Worm (Caenorhabditis elegans) whole organism, L3 larva: ENCODE measurements around the gene F54D5.2.

ENCODE experiments used
- R02D3.7 ChIP-seq: fragments of 150-350 bp; optimal IDR thresholded peaks from 2 replicates; lab custom pipeline; 2014; ENCODE audit warnings: missing biosample characterization, missing genetic modification characterization
- ZK546.5 ChIP-seq: sonication (generic microtip); optimal IDR thresholded peaks from 2 replicates; lab custom pipeline; 2017; ENCODE audit warnings: missing biosample characterization, missing genetic modification characterization
- aly-2 ChIP-seq: fragments of 150-350 bp; optimal IDR thresholded peaks from 2 replicates; lab custom pipeline; 2014; ENCODE audit warnings: missing biosample characterization, missing genetic modification characterization
- ama-1 ChIP-seq: fragments of 150-350 bp; optimal IDR thresholded peaks from 2 replicates; lab custom pipeline; 2018
- ceh-16 ChIP-seq: sonication (generic microtip); optimal IDR thresholded peaks from 2 replicates; lab custom pipeline; 2017; ENCODE audit warnings: missing biosample characterization, missing genetic modification characterization
- ceh-28 ChIP-seq: fragments of 150-350 bp; optimal IDR thresholded peaks from 2 replicates; lab custom pipeline; 2014; ENCODE audit warnings: missing biosample characterization, missing genetic modification reagents, missing genetic modification characterization
- ceh-82 ChIP-seq: fragments of 150-350 bp; optimal IDR thresholded peaks from 2 replicates; lab custom pipeline; 2014; ENCODE audit warnings: missing biosample characterization, missing genetic modification characterization
- daf-12 ChIP-seq: fragments of 150-350 bp; optimal IDR thresholded peaks from 2 replicates; lab custom pipeline; 2014; ENCODE audit warnings: missing biosample characterization, missing genetic modification reagents, missing genetic modification characterization
- egl-27 ChIP-seq: sonication (generic microtip); optimal IDR thresholded peaks from 4 replicates; lab custom pipeline; 2017; ENCODE audit warnings: missing biosample characterization, missing genetic modification reagents, missing genetic modification characterization
- egl-5 ChIP-seq: fragments of 150-350 bp; optimal IDR thresholded peaks from 2 replicates; lab custom pipeline; 2017; ENCODE audit warnings: missing biosample characterization, missing genetic modification reagents, missing genetic modification characterization, inconsistent platforms
- elt-1 ChIP-seq: fragments of 150-350 bp; optimal IDR thresholded peaks from 2 replicates; lab custom pipeline; 2014; ENCODE audit warnings: missing biosample characterization, missing genetic modification characterization
- elt-2 ChIP-seq: sonication (generic microtip); optimal IDR thresholded peaks from 2 replicates; lab custom pipeline; 2016; ENCODE audit warnings: missing genetic modification reagents, mild to moderate bottlenecking, missing genetic modification characterization, missing compliant biosample characterization
- elt-3 ChIP-seq, 3 experiments: fragments of 150-350 bp in 1 of 3; sonication (generic microtip) in 2 of 3; optimal IDR thresholded peaks; 2 replicates in 2 of 3; 4 replicates in 1 of 3; lab custom pipeline; 2014 to 2017; ENCODE audit warnings: missing biosample characterization in 3 of 3, missing genetic modification characterization in 3 of 3
- eor-1 ChIP-seq, 2 experiments: fragments of 150-350 bp; optimal IDR thresholded peaks; 2 replicates each; lab custom pipeline; 2014 to 2018; ENCODE audit warnings: missing biosample characterization in 2 of 2, missing genetic modification characterization in 2 of 2
- fkh-10 ChIP-seq: sonication (generic microtip); optimal IDR thresholded peaks from 2 replicates; lab custom pipeline; 2017; ENCODE audit warnings: missing biosample characterization, missing genetic modification reagents, missing genetic modification characterization
- fkh-2 ChIP-seq: fragments of 150-350 bp; optimal IDR thresholded peaks from 2 replicates; lab custom pipeline; 2014; ENCODE audit warnings: missing biosample characterization, missing genetic modification reagents, missing genetic modification characterization
- fos-1 ChIP-seq: fragments of 150-350 bp; optimal IDR thresholded peaks from 2 replicates; lab custom pipeline; 2014; ENCODE audit warnings: missing biosample characterization, missing genetic modification characterization
- hmg-11 ChIP-seq: sonication (generic microtip); optimal IDR thresholded peaks from 2 replicates; lab custom pipeline; 2016; ENCODE audit warnings: missing genetic modification characterization, missing compliant biosample characterization
- jun-1 ChIP-seq: fragments of 150-350 bp; optimal IDR thresholded peaks from 2 replicates; lab custom pipeline; 2014; ENCODE audit warnings: missing biosample characterization, missing genetic modification reagents, missing genetic modification characterization
- lin-15B ChIP-seq: fragments of 150-350 bp; optimal IDR thresholded peaks from 2 replicates; lab custom pipeline; 2014; ENCODE audit warnings: missing biosample characterization, missing genetic modification characterization
- lin-39 ChIP-seq: fragments of 150-350 bp; optimal IDR thresholded peaks from 2 replicates; lab custom pipeline; 2018; ENCODE audit warnings: missing biosample characterization, missing genetic modification reagents, missing genetic modification characterization
- lsy-12 ChIP-seq: sonication (generic microtip); optimal IDR thresholded peaks from 2 replicates; lab custom pipeline; 2016; ENCODE audit warnings: mild to moderate bottlenecking, missing genetic modification characterization, missing compliant biosample characterization
- mdl-1 ChIP-seq: fragments of 150-350 bp; optimal IDR thresholded peaks from 2 replicates; lab custom pipeline; 2014; ENCODE audit warnings: missing biosample characterization, missing genetic modification characterization
- mml-1 ChIP-seq: fragments of 150-350 bp; sonication (generic microtip); optimal IDR thresholded peaks from 3 replicates; lab custom pipeline; 2014; ENCODE audit warnings: missing biosample characterization, missing genetic modification characterization
- nfya-1 ChIP-seq: sonication (generic microtip); optimal IDR thresholded peaks from 2 replicates; lab custom pipeline; 2017; ENCODE audit warnings: missing genetic modification characterization, mild to moderate bottlenecking, missing compliant biosample characterization, antibody characterized with exemption, moderate library complexity; ENCODE audit not compliant: insufficient read depth
- nhr-11 ChIP-seq: fragments of 150-350 bp; optimal IDR thresholded peaks from 2 replicates; lab custom pipeline; 2014; ENCODE audit warnings: missing biosample characterization, missing genetic modification characterization
- nhr-12 ChIP-seq: fragments of 150-350 bp; optimal IDR thresholded peaks from 2 replicates; lab custom pipeline; 2014; ENCODE audit warnings: missing biosample characterization, missing genetic modification characterization
- nhr-23 ChIP-seq: fragments of 150-350 bp; optimal IDR thresholded peaks from 2 replicates; lab custom pipeline; 2014; ENCODE audit warnings: missing biosample characterization, missing genetic modification reagents, missing genetic modification characterization
- nhr-237 ChIP-seq: fragments of 150-350 bp; optimal IDR thresholded peaks from 2 replicates; lab custom pipeline; 2014; ENCODE audit warnings: missing biosample characterization, missing genetic modification characterization
- nhr-25 ChIP-seq: sonication (generic microtip); optimal IDR thresholded peaks from 2 replicates; lab custom pipeline; 2017; ENCODE audit warnings: missing biosample characterization, missing genetic modification characterization
- nhr-28 ChIP-seq: fragments of 150-350 bp; optimal IDR thresholded peaks from 2 replicates; lab custom pipeline; 2014; ENCODE audit warnings: missing biosample characterization, missing genetic modification characterization
- nhr-43 ChIP-seq: sonication (generic microtip); optimal IDR thresholded peaks from 2 replicates; lab custom pipeline; 2016; ENCODE audit warnings: mild to moderate bottlenecking, missing genetic modification characterization, missing compliant biosample characterization; ENCODE audit not compliant: poor library complexity, severe bottlenecking
- nhr-76 ChIP-seq: fragments of 150-350 bp; sonication (generic microtip); optimal IDR thresholded peaks from 5 replicates; lab custom pipeline; 2014; ENCODE audit warnings: missing biosample characterization, missing genetic modification characterization
- nhr-77 ChIP-seq: fragments of 150-350 bp; optimal IDR thresholded peaks from 2 replicates; lab custom pipeline; 2014; ENCODE audit warnings: missing biosample characterization, missing genetic modification characterization
- pha-4 ChIP-seq: fragments of 150-350 bp; optimal IDR thresholded peaks from 2 replicates; lab custom pipeline; 2014; ENCODE audit warnings: missing biosample characterization, missing genetic modification reagents, missing genetic modification characterization
- pqm-1 ChIP-seq: fragments of 150-350 bp; optimal IDR thresholded peaks from 2 replicates; lab custom pipeline; 2017; ENCODE audit warnings: missing biosample characterization, missing genetic modification characterization, inconsistent platforms
- sea-2 ChIP-seq: fragments of 150-350 bp; sonication (generic microtip); optimal IDR thresholded peaks from 4 replicates; lab custom pipeline; 2014; ENCODE audit warnings: missing biosample characterization, missing genetic modification reagents, missing genetic modification characterization
- skn-1 ChIP-seq: fragments of 150-350 bp; optimal IDR thresholded peaks from 2 replicates; lab custom pipeline; 2014; ENCODE audit warnings: missing biosample characterization, missing genetic modification characterization
- snpc-4 ChIP-seq: fragments of 150-350 bp; optimal IDR thresholded peaks from 2 replicates; lab custom pipeline; 2014; ENCODE audit warnings: missing biosample characterization, missing genetic modification characterization
- tbx-2 ChIP-seq: sonication (generic microtip); optimal IDR thresholded peaks from 2 replicates; lab custom pipeline; 2016; ENCODE audit warnings: mild to moderate bottlenecking, missing genetic modification characterization, missing compliant biosample characterization
- unc-62 ChIP-seq: fragments of 150-350 bp; sonication (generic microtip); optimal IDR thresholded peaks from 4 replicates; lab custom pipeline; 2014; ENCODE audit warnings: missing biosample characterization, missing genetic modification reagents, missing genetic modification characterization
- zag-1 ChIP-seq: fragments of 150-350 bp; optimal IDR thresholded peaks from 2 replicates; lab custom pipeline; 2014; ENCODE audit warnings: missing biosample characterization, missing genetic modification characterization
- ztf-11 ChIP-seq: fragments of 150-350 bp; optimal IDR thresholded peaks from 2 replicates; lab custom pipeline; 2014; ENCODE audit warnings: missing biosample characterization, missing genetic modification characterization
- ztf-4 ChIP-seq: fragments of 150-350 bp; optimal IDR thresholded peaks from 2 replicates; lab custom pipeline; 2014; ENCODE audit warnings: missing biosample characterization, missing genetic modification characterization

F54D5.2 gene

DNA sequence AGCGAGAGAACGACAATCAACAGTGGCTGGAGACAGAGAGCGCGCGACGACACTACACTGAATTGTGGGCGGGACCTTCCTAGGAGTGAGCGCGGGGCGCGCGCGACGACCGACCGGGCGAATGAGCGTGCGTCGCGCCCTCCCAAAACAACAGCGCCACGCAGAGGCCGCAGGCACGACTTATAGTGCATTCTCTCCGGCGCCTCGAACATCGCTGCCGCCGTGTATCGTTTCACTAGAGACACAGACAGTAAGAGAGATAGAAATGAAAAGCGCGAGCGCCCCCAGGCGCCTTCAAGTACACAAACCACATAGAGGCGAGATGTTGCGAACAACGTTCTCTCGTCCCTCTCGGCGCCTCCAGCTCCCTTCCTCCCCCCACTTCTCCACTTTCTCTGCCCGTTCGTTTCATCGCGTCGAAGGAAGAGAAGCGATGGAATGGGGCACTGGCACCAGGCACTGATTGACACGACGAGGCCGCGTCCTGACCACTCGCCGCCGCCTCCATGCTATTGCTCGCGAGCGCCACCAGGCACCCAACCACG is 47.0 kb downstream of the F54D5.2 start:
- TF ChIP-seq R02D3.7 (tag; lab: Kevin White, UChicago) (peak; percentile 41), sea-2 (GFP tag; lab: Kevin White, UChicago) (no peak), nhr-11 (tag; lab: Kevin White, UChicago) (peak; percentile 18), snpc-4 (tag; lab: Kevin White, UChicago) (peak; percentile 80), elt-3 (tag; optimal IDR thresholded peaks at IDR 0.05; lab: Kevin White, UChicago) (peak in 1 of 3 experiments; percentile 42), unc-62 (GFP tag; lab: Kevin White, UChicago) (peak; percentile 68), ztf-4 (peak; percentile 5), fkh-10 (GFP tag; lab: Kevin White, UChicago) (no peak), nhr-76 (tag; lab: Kevin White, UChicago) (no peak), nhr-23 (peak; percentile 83), pqm-1 (tag; lab: Kevin White, UChicago) (peak; percentile 47), nfya-1 (tag; lab: Kevin White, UChicago) (peak; percentile 95), hmg-11 (tag; lab: Kevin White, UChicago) (peak; percentile 87), lin-15B (tag; lab: Kevin White, UChicago) (peak; percentile 45), lsy-12 (peak; percentile 54), skn-1 (tag; lab: Kevin White, UChicago) (peak; percentile 15), ceh-82 (peak; percentile 55), ceh-28 (tag; lab: Kevin White, UChicago) (peak; percentile 78), nhr-43 (tag; lab: Kevin White, UChicago) (peak; percentile 88), nhr-77 (tag; lab: Kevin White, UChicago) (peak; percentile 5), aly-2 (tag; lab: Kevin White, UChicago) (no peak), egl-5 (tag; lab: Kevin White, UChicago) (peak; percentile 51), tbx-2 (tag; lab: Kevin White, UChicago) (peak; percentile 77), nhr-237 (tag; lab: Kevin White, UChicago) (no peak), elt-1 (tag; lab: Kevin White, UChicago) (no peak), lin-39 (peak; percentile 4), ZK546.5 (tag; lab: Kevin White, UChicago) (no peak), ztf-11 (tag; lab: Kevin White, UChicago) (no peak), jun-1 (tag; lab: Kevin White, UChicago) (peak; percentile 75), elt-2 (tag; lab: Kevin White, UChicago) (peak; percentile 81), ceh-16 (tag; lab: Kevin White, UChicago) (no peak), mdl-1 (tag; lab: Kevin White, UChicago) (peak; percentile 41), daf-12 (tag; lab: Kevin White, UChicago) (peak; percentile 76), fkh-2 (tag; lab: Kevin White, UChicago) (no peak), nhr-12 (tag; lab: Kevin White, UChicago) (no peak), egl-27 (tag; lab: Kevin White, UChicago) (peak; percentile 69), zag-1 (tag; lab: Kevin White, UChicago) (peak; percentile 54), eor-1 (tag; optimal IDR thresholded peaks at IDR 0.05; lab: Kevin White, UChicago) (no peak), pha-4 (tag; lab: Kevin White, UChicago) (peak; percentile 85), nhr-28 (tag; lab: Kevin White, UChicago) (no peak), nhr-25 (tag; lab: Kevin White, UChicago) (peak; percentile 81), mml-1 (tag; lab: Kevin White, UChicago) (no peak), ama-1 (lab: Kevin White, UChicago) (no peak), fos-1 (tag; lab: Kevin White, UChicago) (no peak)
